Worm (Caenorhabditis elegans) whole organism, L3 larva: ENCODE data around the gene flr-4.
A peak's percentile ranks its signal among the peaks of the same experiment; 100 is the strongest.

ENCODE experiments used
- R02D3.7 ChIP-seq: fragments of 150-350 bp; optimal IDR thresholded peaks from 2 replicates; lab custom pipeline; 2014; ENCODE audit warnings: missing biosample characterization, missing genetic modification characterization
- ZK546.5 ChIP-seq: sonication (generic microtip); optimal IDR thresholded peaks from 2 replicates; lab custom pipeline; 2017; ENCODE audit warnings: missing biosample characterization, missing genetic modification characterization
- aly-2 ChIP-seq: fragments of 150-350 bp; optimal IDR thresholded peaks from 2 replicates; lab custom pipeline; 2014; ENCODE audit warnings: missing biosample characterization, missing genetic modification characterization
- ama-1 ChIP-seq: fragments of 150-350 bp; optimal IDR thresholded peaks from 2 replicates; lab custom pipeline; 2018
- ceh-16 ChIP-seq: sonication (generic microtip); optimal IDR thresholded peaks from 2 replicates; lab custom pipeline; 2017; ENCODE audit warnings: missing biosample characterization, missing genetic modification characterization
- ceh-28 ChIP-seq: fragments of 150-350 bp; optimal IDR thresholded peaks from 2 replicates; lab custom pipeline; 2014; ENCODE audit warnings: missing biosample characterization, missing genetic modification reagents, missing genetic modification characterization
- ceh-9 ChIP-seq: sonication (generic microtip); optimal IDR thresholded peaks from 2 replicates; lab custom pipeline; 2018; ENCODE audit warnings: missing biosample characterization, missing genetic modification characterization
- daf-12 ChIP-seq: fragments of 150-350 bp; optimal IDR thresholded peaks from 2 replicates; lab custom pipeline; 2014; ENCODE audit warnings: missing biosample characterization, missing genetic modification reagents, missing genetic modification characterization
- egl-27 ChIP-seq: sonication (generic microtip); optimal IDR thresholded peaks from 4 replicates; lab custom pipeline; 2017; ENCODE audit warnings: missing biosample characterization, missing genetic modification reagents, missing genetic modification characterization
- elt-2 ChIP-seq: sonication (generic microtip); optimal IDR thresholded peaks from 2 replicates; lab custom pipeline; 2016; ENCODE audit warnings: missing genetic modification reagents, mild to moderate bottlenecking, missing genetic modification characterization, missing compliant biosample characterization
- elt-3 ChIP-seq, 3 experiments: fragments of 150-350 bp in 1 of 3; sonication (generic microtip) in 2 of 3; optimal IDR thresholded peaks; 2 replicates in 2 of 3; 4 replicates in 1 of 3; lab custom pipeline; 2014 to 2017; ENCODE audit warnings: missing biosample characterization in 3 of 3, missing genetic modification characterization in 3 of 3
- fkh-10 ChIP-seq: sonication (generic microtip); optimal IDR thresholded peaks from 2 replicates; lab custom pipeline; 2017; ENCODE audit warnings: missing biosample characterization, missing genetic modification reagents, missing genetic modification characterization
- fkh-2 ChIP-seq: fragments of 150-350 bp; optimal IDR thresholded peaks from 2 replicates; lab custom pipeline; 2014; ENCODE audit warnings: missing biosample characterization, missing genetic modification reagents, missing genetic modification characterization
- fos-1 ChIP-seq: fragments of 150-350 bp; optimal IDR thresholded peaks from 2 replicates; lab custom pipeline; 2014; ENCODE audit warnings: missing biosample characterization, missing genetic modification characterization
- hmg-11 ChIP-seq: sonication (generic microtip); optimal IDR thresholded peaks from 2 replicates; lab custom pipeline; 2016; ENCODE audit warnings: missing genetic modification characterization, missing compliant biosample characterization
- jun-1 ChIP-seq: fragments of 150-350 bp; optimal IDR thresholded peaks from 2 replicates; lab custom pipeline; 2014; ENCODE audit warnings: missing biosample characterization, missing genetic modification reagents, missing genetic modification characterization
- lin-15B ChIP-seq: fragments of 150-350 bp; optimal IDR thresholded peaks from 2 replicates; lab custom pipeline; 2014; ENCODE audit warnings: missing biosample characterization, missing genetic modification characterization
- lin-39 ChIP-seq: fragments of 150-350 bp; optimal IDR thresholded peaks from 2 replicates; lab custom pipeline; 2018; ENCODE audit warnings: missing biosample characterization, missing genetic modification reagents, missing genetic modification characterization
- lsy-12 ChIP-seq: sonication (generic microtip); optimal IDR thresholded peaks from 2 replicates; lab custom pipeline; 2016; ENCODE audit warnings: mild to moderate bottlenecking, missing genetic modification characterization, missing compliant biosample characterization
- mdl-1 ChIP-seq: fragments of 150-350 bp; optimal IDR thresholded peaks from 2 replicates; lab custom pipeline; 2014; ENCODE audit warnings: missing biosample characterization, missing genetic modification characterization
- mml-1 ChIP-seq: fragments of 150-350 bp; sonication (generic microtip); optimal IDR thresholded peaks from 3 replicates; lab custom pipeline; 2014; ENCODE audit warnings: missing biosample characterization, missing genetic modification characterization
- nfya-1 ChIP-seq: sonication (generic microtip); optimal IDR thresholded peaks from 2 replicates; lab custom pipeline; 2017; ENCODE audit warnings: missing genetic modification characterization, mild to moderate bottlenecking, missing compliant biosample characterization, antibody characterized with exemption, moderate library complexity; ENCODE audit not compliant: insufficient read depth
- nhr-11 ChIP-seq: fragments of 150-350 bp; optimal IDR thresholded peaks from 2 replicates; lab custom pipeline; 2014; ENCODE audit warnings: missing biosample characterization, missing genetic modification characterization
- nhr-12 ChIP-seq: fragments of 150-350 bp; optimal IDR thresholded peaks from 2 replicates; lab custom pipeline; 2014; ENCODE audit warnings: missing biosample characterization, missing genetic modification characterization
- nhr-23 ChIP-seq: fragments of 150-350 bp; optimal IDR thresholded peaks from 2 replicates; lab custom pipeline; 2014; ENCODE audit warnings: missing biosample characterization, missing genetic modification reagents, missing genetic modification characterization
- nhr-237 ChIP-seq: fragments of 150-350 bp; optimal IDR thresholded peaks from 2 replicates; lab custom pipeline; 2014; ENCODE audit warnings: missing biosample characterization, missing genetic modification characterization
- nhr-25 ChIP-seq: sonication (generic microtip); optimal IDR thresholded peaks from 2 replicates; lab custom pipeline; 2017; ENCODE audit warnings: missing biosample characterization, missing genetic modification characterization
- nhr-67 ChIP-seq: fragments of 150-350 bp; optimal IDR thresholded peaks from 2 replicates; lab custom pipeline; 2014; ENCODE audit warnings: missing biosample characterization, missing genetic modification characterization
- nhr-76 ChIP-seq: fragments of 150-350 bp; sonication (generic microtip); optimal IDR thresholded peaks from 5 replicates; lab custom pipeline; 2014; ENCODE audit warnings: missing biosample characterization, missing genetic modification characterization
- pqm-1 ChIP-seq: fragments of 150-350 bp; optimal IDR thresholded peaks from 2 replicates; lab custom pipeline; 2017; ENCODE audit warnings: missing biosample characterization, missing genetic modification characterization, inconsistent platforms
- sea-2 ChIP-seq: fragments of 150-350 bp; sonication (generic microtip); optimal IDR thresholded peaks from 4 replicates; lab custom pipeline; 2014; ENCODE audit warnings: missing biosample characterization, missing genetic modification reagents, missing genetic modification characterization
- skn-1 ChIP-seq: fragments of 150-350 bp; optimal IDR thresholded peaks from 2 replicates; lab custom pipeline; 2014; ENCODE audit warnings: missing biosample characterization, missing genetic modification characterization
- tbx-2 ChIP-seq: sonication (generic microtip); optimal IDR thresholded peaks from 2 replicates; lab custom pipeline; 2016; ENCODE audit warnings: mild to moderate bottlenecking, missing genetic modification characterization, missing compliant biosample characterization
- unc-39 ChIP-seq: sonication (generic microtip); optimal IDR thresholded peaks from 4 replicates; lab custom pipeline; 2017; ENCODE audit warnings: missing biosample characterization, missing genetic modification characterization
- unc-62 ChIP-seq: fragments of 150-350 bp; sonication (generic microtip); optimal IDR thresholded peaks from 4 replicates; lab custom pipeline; 2014; ENCODE audit warnings: missing biosample characterization, missing genetic modification reagents, missing genetic modification characterization
- ztf-11 ChIP-seq: fragments of 150-350 bp; optimal IDR thresholded peaks from 2 replicates; lab custom pipeline; 2014; ENCODE audit warnings: missing biosample characterization, missing genetic modification characterization

flr-4 gene

ce11 chrX:15104963-15105493 is 15.8 kb downstream of the flr-4 start (continued):
- TF ChIP-seq nhr-23 (tag; lab: Kevin White, UChicago) (peak; percentile 59), nhr-67 (tag; lab: Kevin White, UChicago) (no peak)

- TF ChIP-seq fkh-10 (no peak), nhr-23 (tag; lab: Kevin White, UChicago) (peak; percentile 37), nhr-25 (tag; lab: Kevin White, UChicago) (peak; percentile 27)
Measured at ce11 chrX:15107747-15108252, 18.6 kb downstream of the flr-4 start, which contains the start of gene mlt-9. TSS of gene mlt-9 (minus strand) at chrX:15107797.

ce11 chrX:15112172-15112571 is 23.0 kb downstream of the flr-4 start:
- TF ChIP-seq lsy-12: no peak
- no peak for TF ChIP-seq unc-62 (GFP tag; lab: Kevin White, UChicago)
- TF ChIP-seq ZK546.5 (tag; lab: Kevin White, UChicago): no peak
- no peak for TF ChIP-seq tbx-2 (tag; lab: Kevin White, UChicago)
- no peak for TF ChIP-seq R02D3.7 (tag; lab: Kevin White, UChicago)
- no peak for TF ChIP-seq aly-2 (tag; lab: Kevin White, UChicago)
- no peak for TF ChIP-seq egl-27 (tag; lab: Kevin White, UChicago)

DNA sequence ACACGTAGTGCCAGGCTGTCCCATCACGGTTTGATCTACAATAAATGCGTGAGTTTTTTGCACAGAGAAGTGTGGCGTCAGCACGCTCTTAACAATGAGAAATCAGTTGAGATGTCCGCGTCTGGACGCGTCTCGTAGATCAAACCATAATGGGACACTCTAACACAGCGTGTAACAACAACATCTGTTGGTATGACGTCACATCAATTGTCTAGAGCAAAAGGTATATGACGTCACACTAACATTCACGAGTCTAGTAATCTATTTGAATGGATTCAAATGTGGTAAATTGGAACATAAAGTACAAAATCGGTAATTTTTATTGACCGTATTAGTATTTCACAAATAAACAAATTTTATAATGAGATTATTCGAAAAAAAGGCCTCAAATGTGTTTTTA is 26.6 kb downstream of the flr-4 start:
- TF ChIP-seq fkh-2 (tag; lab: Kevin White, UChicago) (no peak), elt-3 (tag; optimal IDR thresholded peaks at IDR 0.05; lab: Kevin White, UChicago) (no peak), nfya-1 (tag; lab: Kevin White, UChicago) (no peak), nhr-11 (no peak), mml-1 (tag; lab: Kevin White, UChicago) (no peak), nhr-67 (tag; lab: Kevin White, UChicago) (no peak), nhr-237 (tag; lab: Kevin White, UChicago) (no peak), elt-2 (tag; lab: Kevin White, UChicago) (no peak), tbx-2 (tag; lab: Kevin White, UChicago) (no peak), mdl-1 (tag; lab: Kevin White, UChicago) (no peak), nhr-23 (tag; lab: Kevin White, UChicago) (no peak), pqm-1 (tag; lab: Kevin White, UChicago) (no peak), ztf-11 (no peak), unc-39 (no peak), ceh-16 (tag; lab: Kevin White, UChicago) (no peak), nhr-25 (tag; lab: Kevin White, UChicago) (no peak), hmg-11 (tag; lab: Kevin White, UChicago) (no peak)
- TF ChIP-seq, all 47 proteins: peak for 0

DNA sequence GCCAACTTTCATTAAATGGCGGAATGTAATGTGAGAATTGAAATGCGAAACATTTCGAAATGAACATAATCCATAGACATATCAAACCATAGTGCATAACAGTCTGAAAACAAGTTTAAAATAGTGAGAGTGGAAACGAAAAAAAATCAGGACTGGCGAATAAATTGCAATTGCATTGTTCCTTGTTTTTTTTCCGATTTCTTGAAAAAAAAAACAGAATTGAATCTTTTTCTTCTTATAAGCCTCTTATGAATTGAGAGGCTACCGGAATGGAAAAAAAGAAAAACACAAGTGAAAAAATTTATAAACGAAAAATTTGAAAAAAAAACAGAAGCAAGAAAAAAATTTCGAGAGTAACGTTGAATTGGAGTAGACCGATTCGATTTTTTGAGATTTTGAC is 27.3 kb downstream of the flr-4 start, which contains the start of gene R07D5.2:
Gene R07D5.2, minus strand, starts transcription at position 101 of the 400 bp plus-strand sequence.
- TF ChIP-seq aly-2 (tag; lab: Kevin White, UChicago): no peak
- no peak for TF ChIP-seq egl-27 (tag; lab: Kevin White, UChicago)
- TF ChIP-seq elt-2 (tag; lab: Kevin White, UChicago): no peak
- no peak for TF ChIP-seq nhr-12 (tag; lab: Kevin White, UChicago)
- no peak for TF ChIP-seq daf-12 (tag; lab: Kevin White, UChicago)
- no peak for TF ChIP-seq nhr-67 (tag; lab: Kevin White, UChicago)
- no peak for TF ChIP-seq fos-1 (tag; lab: Kevin White, UChicago)
- TF ChIP-seq ceh-9: no peak
- no peak for TF ChIP-seq skn-1
- no peak for TF ChIP-seq ama-1 (lab: Kevin White, UChicago)
- no peak for TF ChIP-seq jun-1 (tag; lab: Kevin White, UChicago)
- no peak for TF ChIP-seq R02D3.7 (tag; lab: Kevin White, UChicago)
- TF ChIP-seq mdl-1 (tag; lab: Kevin White, UChicago): no peak
- no peak for TF ChIP-seq mml-1 (tag; lab: Kevin White, UChicago)

DNA sequence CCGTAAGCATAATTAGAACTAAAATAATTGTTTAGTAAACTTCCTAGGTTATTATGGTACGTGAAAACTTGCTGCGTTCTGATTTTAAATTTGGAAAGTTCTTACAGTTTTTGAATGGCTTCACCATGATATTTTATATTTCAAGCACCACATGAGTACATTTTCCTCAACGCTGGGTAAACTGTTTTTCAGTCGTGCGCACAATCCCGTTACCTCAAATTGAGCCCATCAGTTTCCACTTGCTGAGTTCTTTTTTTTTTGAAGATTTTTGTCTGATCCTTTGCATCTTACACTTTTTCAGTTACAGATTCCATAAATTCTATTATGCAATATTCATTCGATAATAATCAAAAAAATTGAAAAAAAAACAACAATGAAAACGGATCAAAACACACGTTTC is 31.3 kb downstream of the flr-4 start:
- TF ChIP-seq ceh-16 (tag; lab: Kevin White, UChicago): no peak
- TF ChIP-seq lin-39 (tag; lab: Kevin White, UChicago): no peak
- TF ChIP-seq nhr-237 (tag; lab: Kevin White, UChicago): no peak
- no peak for TF ChIP-seq sea-2 (GFP tag; lab: Kevin White, UChicago)
- TF ChIP-seq ZK546.5 (tag; lab: Kevin White, UChicago): no peak
- TF ChIP-seq skn-1: no peak
- no peak for TF ChIP-seq nhr-76 (tag; lab: Kevin White, UChicago)
- TF ChIP-seq pqm-1 (tag; lab: Kevin White, UChicago): no peak
- TF ChIP-seq egl-27 (tag; lab: Kevin White, UChicago): no peak
- TF ChIP-seq fkh-10: no peak
- TF ChIP-seq nfya-1 (tag; lab: Kevin White, UChicago): no peak
- no peak for TF ChIP-seq lin-15B (tag; lab: Kevin White, UChicago)
- no peak for TF ChIP-seq mdl-1 (tag; lab: Kevin White, UChicago)
- no peak for TF ChIP-seq ceh-28 (tag; lab: Kevin White, UChicago)
